Fruit fly (Drosophila melanogaster): ENCODE measurements around the gene CG13692.

CG13692 gene

dm6 chr2L:441927-442691 lies 20.5 kb downstream of the CG13692 start (continued):
- TF ChIP-seq Camta (GFP tag; optimal IDR thresholded peaks at IDR 0.05) (peak; percentile 82), CG3847 (GFP tag; IDR thresholded peaks at IDR 0.05) (0 out of 2 replicates have a peak, but pooled peaks have one; percentile 21), Hey (tag; optimal IDR thresholded peaks at IDR 0.05) (no peak), CG1647 (GFP tag; optimal IDR thresholded peaks at IDR 0.05) (peak; percentile 43), Hsf (GFP tag; optimal IDR thresholded peaks at IDR 0.05) (peak; percentile 82), CG34376 (GFP tag; optimal IDR thresholded peaks at IDR 0.05) (no peak), D19B (GFP tag; optimal IDR thresholded peaks at IDR 0.05) (no peak), CG2712 (tag; optimal IDR thresholded peaks at IDR 0.05) (peak; percentile 92), CG3838 (GFP tag; optimal IDR thresholded peaks at IDR 0.05) (peak; percentile 23), caup (GFP tag; optimal IDR thresholded peaks at IDR 0.05; ENCODE audit: severe bottlenecking) (peak; percentile 15), CG32532 (GFP tag; IDR thresholded peaks at IDR 0.05) (peak; percentile 65; the same call in 1 of the 2 replicates), NfI (GFP tag; optimal IDR thresholded peaks at IDR 0.05) (peak; percentile 75), CG12942 (GFP tag; optimal IDR thresholded peaks at IDR 0.05) (peak; percentile 79), CG3065 (GFP tag; optimal IDR thresholded peaks at IDR 0.05) (peak; percentile 58), crp (GFP tag; optimal IDR thresholded peaks at IDR 0.05) (peak in 1 of 2 experiments; percentile 28), shn (GFP tag; optimal IDR thresholded peaks at IDR 0.05) (peak; percentile 79), CG2202 (tag; optimal IDR thresholded peaks at IDR 0.05) (peak; percentile 81), otp (GFP tag; IDR thresholded peaks at IDR 0.05) (peak; percentile 88), CG1233 (GFP tag; optimal IDR thresholded peaks at IDR 0.05) (peak; percentile 69), dimm (GFP tag; IDR thresholded peaks at IDR 0.05) (peak; percentile 35; the same call in 1 of the 2 replicates), CG11695 (GFP tag; IDR thresholded peaks at IDR 0.05) (peak; percentile 53; the same call in 1 of the 3 replicates), CG7987 (GFP tag; optimal IDR thresholded peaks at IDR 0.05) (peak; percentile 25), insv (GFP tag; optimal IDR thresholded peaks at IDR 0.05) (no peak), ase (GFP tag; IDR thresholded peaks at IDR 0.05) (peak; percentile 80; the same call in 2 of the 3 replicates), pita (GFP tag; optimal IDR thresholded peaks at IDR 0.05) (no peak), tio (GFP tag; optimal IDR thresholded peaks at IDR 0.05) (peak; percentile 74), chm (GFP tag; IDR thresholded peaks at IDR 0.05) (peak; percentile 78; the same call in 1 of the 2 replicates), CG17612 (GFP tag; IDR thresholded peaks at IDR 0.05) (0 out of 2 replicates have a peak, but pooled peaks have one; percentile 23), CG9817 (tag; optimal IDR thresholded peaks at IDR 0.05) (peak; percentile 29), CG10209 (GFP tag; optimal IDR thresholded peaks at IDR 0.05) (peak; percentile 79), Six4 (GFP tag; optimal IDR thresholded peaks at IDR 0.05) (peak; percentile 78), CG17829 (tag; optimal IDR thresholded peaks at IDR 0.05) (peak; percentile 91), schlank (tag; optimal IDR thresholded peaks at IDR 0.05) (no peak), CG33557 (GFP tag; optimal IDR thresholded peaks at IDR 0.05) (peak; percentile 59), CG18764 (GFP tag; optimal IDR thresholded peaks at IDR 0.05) (peak; percentile 66), sc (optimal IDR thresholded peaks at IDR 0.05) (no peak), sc (GFP tag; optimal IDR thresholded peaks at IDR 0.05) (peak; percentile 70), chif (GFP tag; optimal IDR thresholded peaks at IDR 0.05) (peak; percentile 78 to 94), ems (GFP tag; optimal IDR thresholded peaks at IDR 0.05) (peak; percentile 65), rib (GFP tag; IDR thresholded peaks at IDR 0.05) (0 out of 2 replicates have a peak, but pooled peaks have one; percentile 34), Dfd (GFP tag; optimal IDR thresholded peaks at IDR 0.05) (no peak), CoRest (tag; optimal IDR thresholded peaks at IDR 0.05) (peak; percentile 76), ranshi (GFP tag; IDR thresholded peaks at IDR 0.05) (peak; percentile 83), Antp (GFP tag; optimal IDR thresholded peaks at IDR 0.05) (peak; percentile 89), CG1603 (tag; optimal IDR thresholded peaks at IDR 0.05) (peak; percentile 96), CG16779 (GFP tag; IDR thresholded peaks at IDR 0.05) (0 out of 2 replicates have a peak, but pooled peaks have one; percentile 39), Eip74EF (GFP tag; optimal IDR thresholded peaks at IDR 0.05) (peak in 1 of 2 experiments; percentile 33), Stat92E (GFP tag; optimal IDR thresholded peaks at IDR 0.05) (peak in 1 of 3 experiments; percentile 64)

Data from whole organism, embryonic.